Fruit fly (Drosophila melanogaster) whole organism, prepupa: ENCODE measurements around the gene Rabex-5.

Source experiments
- CG11902 ChIP-seq: fragments of 200-800 bp; sonication (Bioruptor generic); optimal IDR thresholded peaks from 3 replicates; lab custom pipeline; 2016; ENCODE audit warnings: missing biosample characterization, missing genetic modification characterization
- OdsH ChIP-seq: fragments of 200-800 bp; sonication (Bioruptor generic); optimal IDR thresholded peaks from 3 replicates; lab custom pipeline; 2016; ENCODE audit warnings: missing biosample characterization, missing genetic modification characterization
- achi ChIP-seq: fragments of 200-800 bp; sonication (Bioruptor generic); optimal IDR thresholded peaks from 3 replicates; lab custom pipeline; 2016; ENCODE audit warnings: missing biosample characterization, missing genetic modification characterization
- spab ChIP-seq: fragments of 200-800 bp; sonication (Bioruptor generic); optimal IDR thresholded peaks from 2 replicates; lab custom pipeline; 2017; ENCODE audit warnings: missing biosample characterization, mild to moderate bottlenecking, missing genetic modification characterization, missing genetic modification reagents
- topi ChIP-seq: fragments of 200-800 bp; sonication (Bioruptor generic); optimal IDR thresholded peaks from 3 replicates; lab custom pipeline; 2016; ENCODE audit warnings: missing biosample characterization, missing genetic modification characterization

DNA sequence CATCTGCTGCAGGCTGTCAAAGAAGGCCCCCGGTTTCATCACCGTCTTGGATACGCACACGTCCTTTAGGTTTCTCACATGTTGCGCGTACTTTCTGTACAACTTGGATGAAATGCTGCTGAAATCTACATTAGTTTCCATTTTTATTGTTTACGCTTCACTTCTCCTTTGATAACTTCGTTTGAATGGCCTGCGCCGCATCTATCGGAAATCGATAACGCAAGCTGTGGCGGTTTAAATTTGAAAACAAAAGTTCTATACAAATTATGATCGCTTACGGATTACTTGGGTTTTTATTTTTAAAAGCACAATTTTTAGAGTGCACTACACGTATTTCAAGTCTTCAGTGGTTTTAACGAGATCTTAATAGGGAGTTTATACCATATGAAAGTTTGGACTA lies 37.3 kb downstream of the Rabex-5 start, which contains the start of gene msd5:
- TF ChIP-seq spab (no peak), achi (GFP tag; lab: Kevin White, UChicago) (no peak), topi (GFP tag; lab: Kevin White, UChicago) (no peak), CG11902 (GFP tag; lab: Kevin White, UChicago) (no peak), OdsH (GFP tag; lab: Kevin White, UChicago) (no peak)
